In genomic region chr3R:5264251-5265098, dm6 we compare ENCODE assay signal across 1 fruit fly cellular context.
TF ChIP-seq lines count a peak whose summit lies in the region.

No protein-coding gene starts in this region.

TF ChIP-seq in whole organism, embryonic, 481 proteins besides CTCF, POLR2A, EP300 and RAD21 (continued from another document and continues in another):
- TF ChIP-seq tx (GFP tag; optimal IDR thresholded peaks at IDR 0.05; lab: Kevin White, UChicago) (peak; percentile 4), Dp (GFP tag; optimal IDR thresholded peaks at IDR 0.05; lab: Kevin White, UChicago) (no peak), Optix (GFP tag; IDR thresholded peaks at IDR 0.05; lab: Robert Waterston, UW) (no peak), hbn (GFP tag; IDR thresholded peaks at IDR 0.05; lab: Robert Waterston, UW; ENCODE audit: partially characterized antibody) (no peak), run (tag; optimal IDR thresholded peaks at IDR 0.05; lab: Kevin White, UChicago) (no peak), crp (GFP tag; optimal IDR thresholded peaks at IDR 0.05; lab: Kevin White, UChicago) (peak in 1 of 2 experiments; percentile 16), toy (GFP tag; IDR thresholded peaks at IDR 0.05; lab: Robert Waterston, UW) (no peak), D19B (GFP tag; optimal IDR thresholded peaks at IDR 0.05; lab: Kevin White, UChicago) (peak; percentile 39), gcm (GFP tag; optimal IDR thresholded peaks at IDR 0.05; lab: Kevin White, UChicago) (no peak), tin (GFP tag; optimal IDR thresholded peaks at IDR 0.05; lab: Kevin White, UChicago) (no peak), esg (GFP tag; conservative IDR thresholded peaks at IDR 0.05; lab: Robert Waterston, UW) (no peak), pan (optimal IDR thresholded peaks at IDR 0.05; lab: Kevin White, UChicago) (no peak), pan (GFP tag; optimal IDR thresholded peaks at IDR 0.05 in 1 of 2, IDR thresholded peaks at IDR 0.05 in 1 of 2) (peak in 1 of 2 experiments; percentile 17), dati (GFP tag; IDR thresholded peaks at IDR 0.05; lab: Robert Waterston, UW) (no peak), CG7928 (GFP tag; optimal IDR thresholded peaks at IDR 0.05; lab: Kevin White, UChicago) (no peak), Asciz (GFP tag; optimal IDR thresholded peaks at IDR 0.05; lab: Kevin White, UChicago) (peak; percentile 2), Ada2b (GFP tag; IDR thresholded peaks at IDR 0.05; lab: Robert Waterston, UW) (no peak), wor (GFP tag; IDR thresholded peaks at IDR 0.05; lab: Robert Waterston, UW) (no peak), CG10209 (GFP tag; optimal IDR thresholded peaks at IDR 0.05; lab: Kevin White, UChicago) (peak; percentile 37), Mrtf (GFP tag; IDR thresholded peaks at IDR 0.05; lab: Robert Waterston, UW) (0 out of 3 replicates have a peak, but pooled peaks have one; percentile 25), Neu2 (GFP tag; optimal IDR thresholded peaks at IDR 0.05; lab: Kevin White, UChicago; ENCODE audit: borderline replicate concordance) (no peak), tna (GFP tag; IDR thresholded peaks at IDR 0.05; lab: Robert Waterston, UW; ENCODE audit: partially characterized antibody) (0 out of 2 replicates have a peak, but pooled peaks have one; percentile 34), nau (GFP tag; optimal IDR thresholded peaks at IDR 0.05; lab: Kevin White, UChicago) (peak; percentile 30), exex (tag; optimal IDR thresholded peaks at IDR 0.05; lab: Kevin White, UChicago) (peak; percentile 5), CG17568 (GFP tag; optimal IDR thresholded peaks at IDR 0.05; lab: Kevin White, UChicago) (peak; percentile 40), CG14965 (GFP tag; optimal IDR thresholded peaks at IDR 0.05; lab: Kevin White, UChicago; ENCODE audit: borderline replicate concordance) (no peak), CG10366 (GFP tag; IDR thresholded peaks at IDR 0.05; lab: Robert Waterston, UW) (no peak), onecut (GFP tag; IDR thresholded peaks at IDR 0.05; lab: Robert Waterston, UW) (peak; percentile 6; the same call in 1 of the 2 replicates), luna (GFP tag; optimal IDR thresholded peaks at IDR 0.05; lab: Kevin White, UChicago) (no peak), CG3407 (GFP tag; optimal IDR thresholded peaks at IDR 0.05; lab: Kevin White, UChicago) (no peak), ro (GFP tag; IDR thresholded peaks at IDR 0.05; lab: Robert Waterston, UW) (no peak), so (GFP tag; IDR thresholded peaks at IDR 0.05; lab: Robert Waterston, UW) (no peak; the same call in 2 of the 3 replicates), HLH54F (GFP tag; optimal IDR thresholded peaks at IDR 0.05; lab: Kevin White, UChicago) (peak; percentile 41), vfl (GFP tag; optimal IDR thresholded peaks at IDR 0.05; lab: Kevin White, UChicago) (no peak), CG11560 (tag; IDR thresholded peaks at IDR 0.05; lab: Robert Waterston, UW) (no peak), MESR4 (GFP tag; optimal IDR thresholded peaks at IDR 0.05; lab: Kevin White, UChicago) (no peak), tup (GFP tag; optimal IDR thresholded peaks at IDR 0.05; lab: Kevin White, UChicago) (no peak), CG6765 (GFP tag; optimal IDR thresholded peaks at IDR 0.05; lab: Kevin White, UChicago) (no peak), CG11085 (GFP tag; IDR thresholded peaks at IDR 0.05; lab: Robert Waterston, UW) (no peak), BEAF-32 (GFP tag; optimal IDR thresholded peaks at IDR 0.05; lab: Kevin White, UChicago) (no peak), zfh1 (GFP tag; IDR thresholded peaks at IDR 0.05; lab: Robert Waterston, UW) (0 out of 3 replicates have a peak, but pooled peaks have one; percentile 32), PHDP (tag; optimal IDR thresholded peaks at IDR 0.05; lab: Kevin White, UChicago) (peak; percentile 6), CG5180 (GFP tag; optimal IDR thresholded peaks at IDR 0.05; lab: Kevin White, UChicago) (no peak), CG31441 (GFP tag; IDR thresholded peaks at IDR 0.05; lab: Robert Waterston, UW) (0 out of 2 replicates have a peak, but pooled peaks have one; percentile 23), CG10274 (GFP tag; optimal IDR thresholded peaks at IDR 0.05; lab: Kevin White, UChicago) (peak; percentile 25), ac (GFP tag; optimal IDR thresholded peaks at IDR 0.05; lab: Kevin White, UChicago) (no peak), CG7839 (tag; optimal IDR thresholded peaks at IDR 0.05; lab: Kevin White, UChicago) (peak; percentile 52), Lim3 (GFP tag; IDR thresholded peaks at IDR 0.05; lab: Robert Waterston, UW) (no peak), CG12219 (GFP tag; optimal IDR thresholded peaks at IDR 0.05; lab: Kevin White, UChicago) (peak; percentile 42), lbe (GFP tag; optimal IDR thresholded peaks at IDR 0.05; lab: Kevin White, UChicago) (peak; percentile 12), slp2 (GFP tag; optimal IDR thresholded peaks at IDR 0.05; lab: Kevin White, UChicago) (peak; percentile 24), tll (GFP tag; optimal IDR thresholded peaks at IDR 0.05; lab: Kevin White, UChicago) (peak in 1 of 2 experiments; percentile 11), CG7556 (GFP tag; optimal IDR thresholded peaks at IDR 0.05; lab: Kevin White, UChicago) (peak; percentile 73), CG43689 (GFP tag; IDR thresholded peaks at IDR 0.05; lab: Robert Waterston, UW) (no peak), Bteb2 (GFP tag; optimal IDR thresholded peaks at IDR 0.05; lab: Kevin White, UChicago) (no peak), CG32772 (GFP tag; IDR thresholded peaks at IDR 0.05; lab: Robert Waterston, UW) (no peak), cad (GFP tag; optimal IDR thresholded peaks at IDR 0.05; lab: Kevin White, UChicago) (no peak), chinmo (GFP tag; IDR thresholded peaks at IDR 0.05; lab: Robert Waterston, UW; ENCODE audit: partially characterized antibody) (peak; percentile 91; the same call in 2 of the 4 replicates), ci (GFP tag; IDR thresholded peaks at IDR 0.05; lab: Robert Waterston, UW) (peak; percentile 65), pum (GFP tag; optimal IDR thresholded peaks at IDR 0.05; lab: Kevin White, UChicago) (no peak), CG16815 (GFP tag; optimal IDR thresholded peaks at IDR 0.05; lab: Kevin White, UChicago) (no peak), CG17802 (tag; optimal IDR thresholded peaks at IDR 0.05; lab: Kevin White, UChicago) (no peak), Doc3 (GFP tag; IDR thresholded peaks at IDR 0.05; lab: Robert Waterston, UW; ENCODE audit: partially characterized antibody) (0 out of 3 replicates have a peak, but pooled peaks have one; percentile 4), CG7372 (GFP tag; IDR thresholded peaks at IDR 0.05; lab: Robert Waterston, UW) (no peak), Hr39 (optimal IDR thresholded peaks at IDR 0.05; lab: Kevin White, UChicago) (no peak), bigmax (GFP tag; optimal IDR thresholded peaks at IDR 0.05; lab: Kevin White, UChicago) (no peak), tio (GFP tag; optimal IDR thresholded peaks at IDR 0.05; lab: Kevin White, UChicago) (no peak), insv (GFP tag; optimal IDR thresholded peaks at IDR 0.05; lab: Kevin White, UChicago) (peak in 1 of 2 experiments; percentile 9), Sox100B (GFP tag; optimal IDR thresholded peaks at IDR 0.05; lab: Kevin White, UChicago) (peak; percentile 61), Dek (tag; optimal IDR thresholded peaks at IDR 0.05; lab: Kevin White, UChicago) (peak; percentile 42), CG9215 (GFP tag; IDR thresholded peaks at IDR 0.05; lab: Robert Waterston, UW) (no peak), dan (GFP tag; IDR thresholded peaks at IDR 0.05; lab: Robert Waterston, UW) (no peak), aop (GFP tag; IDR thresholded peaks at IDR 0.05; lab: Robert Waterston, UW) (no peak), Dll (GFP tag; IDR thresholded peaks at IDR 0.05; lab: Robert Waterston, UW; ENCODE audit: partially characterized antibody) (0 out of 4 replicates have a peak, but pooled peaks have one; percentile 8), twi (tag; optimal IDR thresholded peaks at IDR 0.05; lab: Kevin White, UChicago) (peak; percentile 50), eve (GFP tag; optimal IDR thresholded peaks at IDR 0.05; lab: Kevin White, UChicago) (no peak), ems (GFP tag; optimal IDR thresholded peaks at IDR 0.05; lab: Kevin White, UChicago) (no peak), Jarid2 (GFP tag; optimal IDR thresholded peaks at IDR 0.05; lab: Kevin White, UChicago) (peak; percentile 79), YL-1 (GFP tag; optimal IDR thresholded peaks at IDR 0.05; lab: Kevin White, UChicago) (no peak), Hsf (GFP tag; optimal IDR thresholded peaks at IDR 0.05; lab: Kevin White, UChicago) (no peak), Hmx (GFP tag; optimal IDR thresholded peaks at IDR 0.05; lab: Kevin White, UChicago) (no peak), pzg (GFP tag; optimal IDR thresholded peaks at IDR 0.05; lab: Kevin White, UChicago) (no peak), sens (GFP tag; lab: Kevin White, UChicago) (peak; percentile 86), mld (GFP tag; IDR thresholded peaks at IDR 0.05; lab: Robert Waterston, UW; ENCODE audit: partially characterized antibody) (no peak), usp (GFP tag; optimal IDR thresholded peaks at IDR 0.05; lab: Kevin White, UChicago) (no peak), Pdp1 (GFP tag; optimal IDR thresholded peaks at IDR 0.05; lab: Kevin White, UChicago) (peak in 1 of 2 experiments; percentile 58), ftz-f1 (GFP tag; optimal IDR thresholded peaks at IDR 0.05; lab: Kevin White, UChicago) (peak; percentile 58), CG4730 (GFP tag; IDR thresholded peaks at IDR 0.05; lab: Robert Waterston, UW) (no peak), lilli (GFP tag; optimal IDR thresholded peaks at IDR 0.05; lab: Kevin White, UChicago) (peak; percentile 39), seq (GFP tag; IDR thresholded peaks at IDR 0.05; lab: Robert Waterston, UW) (no peak), kay (GFP tag; optimal IDR thresholded peaks at IDR 0.05; lab: Kevin White, UChicago) (peak; percentile 43), pb (GFP tag; optimal IDR thresholded peaks at IDR 0.05; lab: Kevin White, UChicago) (no peak), Doc2 (GFP tag; IDR thresholded peaks at IDR 0.05; lab: Robert Waterston, UW) (no peak), CG5953 (GFP tag; IDR thresholded peaks at IDR 0.05; lab: Robert Waterston, UW) (no peak), danr (GFP tag; IDR thresholded peaks at IDR 0.05; lab: Robert Waterston, UW) (no peak), Fer2 (tag; optimal IDR thresholded peaks at IDR 0.05; lab: Kevin White, UChicago) (no peak), Abd-B (GFP tag; optimal IDR thresholded peaks at IDR 0.05; lab: Kevin White, UChicago) (no peak), CG11398 (GFP tag; optimal IDR thresholded peaks at IDR 0.05; lab: Kevin White, UChicago) (no peak), CG15601 (tag; optimal IDR thresholded peaks at IDR 0.05; lab: Kevin White, UChicago) (peak; percentile 23), CG6654 (GFP tag; optimal IDR thresholded peaks at IDR 0.05; lab: Kevin White, UChicago) (no peak), CG8924 (tag; optimal IDR thresholded peaks at IDR 0.05; lab: Kevin White, UChicago) (peak; percentile 79), CG7987 (GFP tag; optimal IDR thresholded peaks at IDR 0.05; lab: Kevin White, UChicago) (peak; percentile 0), CG16813 (GFP tag; IDR thresholded peaks at IDR 0.05; lab: Robert Waterston, UW; ENCODE audit: partially characterized antibody) (no peak), zfh2 (GFP tag; optimal IDR thresholded peaks at IDR 0.05; lab: Kevin White, UChicago) (peak; percentile 29), Spps (tag; optimal IDR thresholded peaks at IDR 0.05; lab: Kevin White, UChicago) (no peak), klu (GFP tag; IDR thresholded peaks at IDR 0.05; lab: Robert Waterston, UW) (no peak), Xrp1 (GFP tag; IDR thresholded peaks at IDR 0.05; lab: Robert Waterston, UW) (no peak; the same call in 1 of the 2 replicates), disco-r (GFP tag; optimal IDR thresholded peaks at IDR 0.05; lab: Kevin White, UChicago) (peak; percentile 14), CG13775 (GFP tag; optimal IDR thresholded peaks at IDR 0.05; lab: Kevin White, UChicago) (peak; percentile 42), sc (optimal IDR thresholded peaks at IDR 0.05; lab: Kevin White, UChicago) (no peak), sc (GFP tag; optimal IDR thresholded peaks at IDR 0.05; lab: Kevin White, UChicago) (peak; percentile 1), btn (GFP tag; optimal IDR thresholded peaks at IDR 0.05; lab: Kevin White, UChicago) (no peak), Rfx (GFP tag; IDR thresholded peaks at IDR 0.05; lab: Robert Waterston, UW) (peak; percentile 49; the same call in 1 of the 2 replicates), gfzf (GFP tag; optimal IDR thresholded peaks at IDR 0.05; lab: Kevin White, UChicago) (no peak), cato (GFP tag; optimal IDR thresholded peaks at IDR 0.05; lab: Kevin White, UChicago; ENCODE audit: borderline replicate concordance) (no peak), CG14014 (GFP tag; IDR thresholded peaks at IDR 0.05; lab: Robert Waterston, UW) (no peak; the same call in 1 of the 2 replicates), otp (GFP tag; IDR thresholded peaks at IDR 0.05; lab: Robert Waterston, UW) (no peak), fu2 (GFP tag; optimal IDR thresholded peaks at IDR 0.05; lab: Kevin White, UChicago) (peak; percentile 22), CG1529 (GFP tag; optimal IDR thresholded peaks at IDR 0.05; lab: Kevin White, UChicago) (no peak), emc (GFP tag; optimal IDR thresholded peaks at IDR 0.05; lab: Kevin White, UChicago) (peak; percentile 20), CG7271 (tag; optimal IDR thresholded peaks at IDR 0.05; lab: Kevin White, UChicago) (no peak), CG4404 (GFP tag; IDR thresholded peaks at IDR 0.05; lab: Robert Waterston, UW) (no peak), pita (GFP tag; optimal IDR thresholded peaks at IDR 0.05; lab: Kevin White, UChicago) (no peak), CHES-1-like (GFP tag; optimal IDR thresholded peaks at IDR 0.05; lab: Kevin White, UChicago) (peak; percentile 31), sisA (GFP tag; IDR thresholded peaks at IDR 0.05; lab: Robert Waterston, UW) (no peak), sob (GFP tag; IDR thresholded peaks at IDR 0.05; lab: Robert Waterston, UW) (no peak), CG6272 (GFP tag; IDR thresholded peaks at IDR 0.05; lab: Robert Waterston, UW) (no peak), CG1792 (GFP tag; optimal IDR thresholded peaks at IDR 0.05; lab: Kevin White, UChicago) (no peak), CG13424 (tag; optimal IDR thresholded peaks at IDR 0.05; lab: Kevin White, UChicago) (peak; percentile 61), fd64A (GFP tag; optimal IDR thresholded peaks at IDR 0.05; lab: Kevin White, UChicago) (no peak), schlank (tag; optimal IDR thresholded peaks at IDR 0.05; lab: Kevin White, UChicago) (no peak), gcm2 (GFP tag; optimal IDR thresholded peaks at IDR 0.05; lab: Kevin White, UChicago) (no peak), CG11696 (GFP tag; IDR thresholded peaks at IDR 0.05; lab: Robert Waterston, UW) (no peak), CG13894 (tag; optimal IDR thresholded peaks at IDR 0.05; lab: Kevin White, UChicago) (peak; percentile 35)
